Fruit fly (Drosophila melanogaster): ENCODE measurements around the gene CG8300.

DNA sequence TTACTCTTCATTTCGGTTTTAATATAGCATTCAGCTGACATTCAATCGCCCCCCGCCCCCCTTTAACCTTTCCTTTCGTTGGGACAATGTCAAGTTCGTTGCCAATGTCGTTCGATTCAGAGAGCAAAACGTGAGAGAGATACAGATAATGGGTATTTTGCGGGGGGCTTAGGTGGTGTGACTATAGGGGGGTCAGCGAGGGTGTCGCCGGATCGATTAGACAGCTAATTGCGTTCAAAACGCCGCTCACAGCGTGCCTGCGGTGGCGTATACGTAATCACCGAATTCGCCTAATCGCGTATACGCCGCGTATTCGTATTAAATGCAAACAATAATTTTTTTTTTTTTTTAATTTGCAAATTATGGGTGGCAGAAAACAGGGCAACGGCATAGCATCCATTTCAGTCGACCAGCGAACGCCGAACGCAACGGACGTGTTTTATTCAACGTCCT is 35.6 kb upstream of the CG8300 start, which contains the start of gene CG4607:
- TF ChIP-seq CTCF (optimal IDR thresholded peaks at IDR 0.05) (no peak), CG8478 (optimal IDR thresholded peaks at IDR 0.05) (no peak)
